Worm (Caenorhabditis elegans): ENCODE data around the gene lap-2.

lap-2 gene

ce11 chrV:13000068-13000467 lies 43.4 kb upstream of the lap-2 start:
- TF ChIP-seq alr-1 (tag; optimal IDR thresholded peaks at IDR 0.05) (no peak), crh-2 (tag; optimal IDR thresholded peaks at IDR 0.05) (no peak), gmeb-1 (tag; optimal IDR thresholded peaks at IDR 0.05) (no peak), sma-9 (GFP tag; optimal IDR thresholded peaks at IDR 0.05) (no peak), sma-9 (tag; optimal IDR thresholded peaks at IDR 0.05) (no peak), ztf-11 (tag; optimal IDR thresholded peaks at IDR 0.05) (no peak), nhr-12 (tag; optimal IDR thresholded peaks at IDR 0.05) (no peak), F13H6.1 (tag; optimal IDR thresholded peaks at IDR 0.05) (no peak), nhr-11 (tag; optimal IDR thresholded peaks at IDR 0.05) (no peak), dmd-4 (tag; optimal IDR thresholded peaks at IDR 0.05) (no peak)

ce11 chrV:13002070-13002469 lies 41.4 kb upstream of the lap-2 start, which contains the start of gene inft-2:
Gene inft-2, plus strand, starts transcription at chrV:13002317.
- TF ChIP-seq nhr-12 (tag; optimal IDR thresholded peaks at IDR 0.05) (no peak), fos-1 (tag; optimal IDR thresholded peaks at IDR 0.05) (peak; percentile 27), mdl-1 (tag; optimal IDR thresholded peaks at IDR 0.05) (no peak), ztf-11 (tag; optimal IDR thresholded peaks at IDR 0.05) (no peak), peb-1 (tag; optimal IDR thresholded peaks at IDR 0.05) (no peak), R02D3.7 (tag; optimal IDR thresholded peaks at IDR 0.05) (no peak)

- TF ChIP-seq ceh-16 (tag; optimal IDR thresholded peaks at IDR 0.05) (peak; percentile 44), unc-55 (GFP tag; optimal IDR thresholded peaks at IDR 0.05) (peak; percentile 67), snpc-4 (tag; optimal IDR thresholded peaks at IDR 0.05) (peak; percentile 6), sma-9 (GFP tag; optimal IDR thresholded peaks at IDR 0.05) (peak; percentile 74), sma-9 (tag; optimal IDR thresholded peaks at IDR 0.05) (no peak), nhr-10 (tag; optimal IDR thresholded peaks at IDR 0.05) (no peak), Y55F3AM.14 (GFP tag; optimal IDR thresholded peaks at IDR 0.05) (peak; percentile 1), fos-1 (tag; optimal IDR thresholded peaks at IDR 0.05) (peak; percentile 51), C34F6.9 (tag; optimal IDR thresholded peaks at IDR 0.05) (peak; percentile 57), sma-3 (GFP tag; optimal IDR thresholded peaks at IDR 0.05) (peak; percentile 71), nhr-25 (tag; optimal IDR thresholded peaks at IDR 0.05) (peak; percentile 46), gmeb-1 (tag; optimal IDR thresholded peaks at IDR 0.05) (peak; percentile 56), egl-27 (tag; optimal IDR thresholded peaks at IDR 0.05) (peak; percentile 58), mdl-1 (tag; optimal IDR thresholded peaks at IDR 0.05) (peak in 1 of 2 experiments; percentile 5), crh-2 (tag; optimal IDR thresholded peaks at IDR 0.05) (peak; percentile 74), F13H6.1 (tag; optimal IDR thresholded peaks at IDR 0.05) (peak; percentile 70), lin-13 (GFP tag; optimal IDR thresholded peaks at IDR 0.05) (no peak), lsy-2 (tag; optimal IDR thresholded peaks at IDR 0.05) (peak; percentile 52 to 63), nhr-129 (tag; optimal IDR thresholded peaks at IDR 0.05) (peak; percentile 93), zag-1 (tag; optimal IDR thresholded peaks at IDR 0.05) (peak; percentile 13), nhr-21 (tag; optimal IDR thresholded peaks at IDR 0.05) (peak; percentile 57), lin-11 (tag; optimal IDR thresholded peaks at IDR 0.05) (peak; percentile 52), ztf-4 (tag; optimal IDR thresholded peaks at IDR 0.05) (no peak), nhr-11 (tag; optimal IDR thresholded peaks at IDR 0.05) (no peak), ZK546.5 (tag; optimal IDR thresholded peaks at IDR 0.05) (no peak)
Observed at ce11 chrV:13003378-13003777, 40.1 kb upstream of the lap-2 start.

ce11 chrV:13004374-13004773 lies 39.1 kb upstream of the lap-2 start:
- no peak for TF ChIP-seq nhr-11 (tag; optimal IDR thresholded peaks at IDR 0.05)
- TF ChIP-seq ZK546.5 (tag; optimal IDR thresholded peaks at IDR 0.05), result no peak
- TF ChIP-seq nhr-10 (tag; optimal IDR thresholded peaks at IDR 0.05), result no peak
- TF ChIP-seq peb-1 (tag; optimal IDR thresholded peaks at IDR 0.05), result no peak
- no peak for TF ChIP-seq lin-11 (tag; optimal IDR thresholded peaks at IDR 0.05)

- no peak for TF ChIP-seq ztf-11 (tag; optimal IDR thresholded peaks at IDR 0.05)
- no peak for TF ChIP-seq elt-1 (tag; optimal IDR thresholded peaks at IDR 0.05)
- TF ChIP-seq nhr-25 (tag; optimal IDR thresholded peaks at IDR 0.05), result no peak
- no peak for TF ChIP-seq ZK546.5 (tag; optimal IDR thresholded peaks at IDR 0.05)
- TF ChIP-seq egl-27 (tag; optimal IDR thresholded peaks at IDR 0.05), result no peak
- no peak for TF ChIP-seq alr-1 (tag; optimal IDR thresholded peaks at IDR 0.05)
- no peak for TF ChIP-seq elt-3 (tag; optimal IDR thresholded peaks at IDR 0.05)
- TF ChIP-seq unc-39 (tag; optimal IDR thresholded peaks at IDR 0.05), result no peak
- TF ChIP-seq ama-1 (optimal IDR thresholded peaks at IDR 0.05), result no peak
- no peak for TF ChIP-seq blmp-1 (tag; optimal IDR thresholded peaks at IDR 0.05; ENCODE audit: insufficient read depth)
- no peak for TF ChIP-seq crh-2 (tag; optimal IDR thresholded peaks at IDR 0.05)
- TF ChIP-seq ceh-16 (tag; optimal IDR thresholded peaks at IDR 0.05), result no peak
- TF ChIP-seq ceh-82 (tag; optimal IDR thresholded peaks at IDR 0.05), result no peak
- no peak for TF ChIP-seq C34F6.9 (tag; optimal IDR thresholded peaks at IDR 0.05)
- no peak for TF ChIP-seq dmd-4 (tag; optimal IDR thresholded peaks at IDR 0.05)
- no peak for TF ChIP-seq unc-55 (GFP tag; optimal IDR thresholded peaks at IDR 0.05)
- TF ChIP-seq lin-13 (GFP tag; optimal IDR thresholded peaks at IDR 0.05), result no peak
Observed at ce11 chrV:13006754-13007153, 36.8 kb upstream of the lap-2 start.

All from whole organism, L2 larva.